Worm (Caenorhabditis elegans): ENCODE measurements around the gene E02H4.4.

ce11 chrX:14255973-14256372 lies 1.8 kb upstream of the E02H4.4 start, which contains the start of gene E02H4.7:
- TF ChIP-seq flt-1 (GFP tag; IDR thresholded peaks at IDR 0.05) (no peak), klf-2 (GFP tag; conservative IDR thresholded peaks at IDR 0.05) (no peak), T22C8.4 (GFP tag; IDR thresholded peaks at IDR 0.05) (no peak), cog-1 (tag; optimal IDR thresholded peaks at IDR 0.05) (no peak), ztf-23 (GFP tag; IDR thresholded peaks at IDR 0.05) (no peak), ztf-29 (GFP tag; IDR thresholded peaks at IDR 0.05) (no peak)
